Fruit fly (Drosophila melanogaster) whole organism, adult: Measurements from ENCODE around the gene CG14968.

Source experiments
- CG11617 ChIP-seq: fragments of 200-800 bp; sonication (Bioruptor generic); optimal IDR thresholded peaks from 2 replicates; lab custom pipeline; 2017; ENCODE audit warnings: mild to moderate bottlenecking, missing biosample characterization, missing genetic modification reagents, missing genetic modification characterization
- CG12768 ChIP-seq: fragments of 200-800 bp; sonication (Bioruptor generic); optimal IDR thresholded peaks from 2 replicates; lab custom pipeline; 2017; ENCODE audit warnings: missing biosample characterization, missing genetic modification characterization, mild to moderate bottlenecking, moderate library complexity, missing genetic modification reagents
- CG14711 ChIP-seq: fragments of 200-800 bp; sonication (Bioruptor generic); optimal IDR thresholded peaks from 2 replicates; lab custom pipeline; 2018; ENCODE audit warnings: missing biosample characterization, mild to moderate bottlenecking, missing genetic modification characterization, moderate library complexity
- CG1620 ChIP-seq: fragments of 200-800 bp; sonication (Bioruptor generic); optimal IDR thresholded peaks from 2 replicates; lab custom pipeline; 2016; ENCODE audit warnings: missing biosample characterization, missing genetic modification characterization
- CG5204 ChIP-seq: fragments of 200-800 bp; sonication (Bioruptor generic); optimal IDR thresholded peaks from 2 replicates; lab custom pipeline; 2016; ENCODE audit warnings: missing biosample characterization, missing genetic modification characterization
- Hr96 ChIP-seq: fragments of 200-800 bp; sonication (Bioruptor generic); optimal IDR thresholded peaks from 2 replicates; lab custom pipeline; 2016; ENCODE audit warnings: missing biosample characterization, missing genetic modification characterization
- Mnt ChIP-seq: fragments of 200-800 bp; sonication (Bioruptor generic); optimal IDR thresholded peaks from 2 replicates; lab custom pipeline; 2016; ENCODE audit warnings: missing biosample characterization, mild to moderate bottlenecking, missing genetic modification characterization
- bab1 ChIP-seq: fragments of 200-800 bp; sonication (Bioruptor generic); optimal IDR thresholded peaks from 3 replicates; lab custom pipeline; 2019; ENCODE audit warnings: missing biosample characterization, mild to moderate bottlenecking, missing genetic modification characterization, moderate library complexity
- cnc ChIP-seq, 2 experiments: fragments of >200 bp; optimal IDR thresholded peaks; 2 replicates each; lab custom pipeline; 2017
- kay ChIP-seq: fragments of 200-800 bp; sonication (Bioruptor generic); peaks from one replicate; lab custom pipeline; 2016; ENCODE audit warnings: missing biosample characterization, missing genetic modification characterization, borderline replicate concordance

dm6 chr3L:3261642-3262041 is 41.3 kb downstream of the CG14968 start:
- TF ChIP-seq Mnt (GFP tag; lab: Kevin White, UChicago), result no peak
- TF ChIP-seq kay, result no peak
- no peak for TF ChIP-seq CG5204 (GFP tag; lab: Kevin White, UChicago)
- TF ChIP-seq CG14711 (tag; lab: Kevin White, UChicago), result no peak
- no peak for TF ChIP-seq CG1620 (GFP tag; lab: Kevin White, UChicago)
- TF ChIP-seq Hr96, result no peak
- no peak for TF ChIP-seq cnc (optimal IDR thresholded peaks at IDR 0.05; lab: Kevin White, UChicago)
- no peak for TF ChIP-seq CG11617
- no peak for TF ChIP-seq bab1 (GFP tag; lab: Kevin White, UChicago)
- no peak for TF ChIP-seq CG12768 (GFP tag; lab: Kevin White, UChicago)
